Fruit fly (Drosophila melanogaster): ENCODE measurements around the gene CG7888.
A peak's percentile ranks its signal among the peaks of the same experiment; 100 is the strongest.

Gene CG7888

dm6 chr3L:11089805-11090440 is 36.1 kb downstream of the CG7888 start (continued):
- peak; percentile 35; the same call in 2 of the 3 replicates for TF ChIP-seq CG14050 (GFP tag; IDR thresholded peaks at IDR 0.05)
- peak; percentile 64 for TF ChIP-seq CG4617 (GFP tag; optimal IDR thresholded peaks at IDR 0.05; ENCODE audit: borderline replicate concordance)
- TF ChIP-seq slp2 (GFP tag; optimal IDR thresholded peaks at IDR 0.05): peak; percentile 80
- no peak for TF ChIP-seq CG34224 (GFP tag; IDR thresholded peaks at IDR 0.05; ENCODE audit: partially characterized antibody)
- TF ChIP-seq sr (GFP tag; IDR thresholded peaks at IDR 0.05): peak; percentile 74; the same call in 2 of the 3 replicates
- no peak for TF ChIP-seq B-H2 (GFP tag; optimal IDR thresholded peaks at IDR 0.05)
- peak; percentile 87 for TF ChIP-seq tap (tag; optimal IDR thresholded peaks at IDR 0.05)
- peak; percentile 88 for TF ChIP-seq zfh1 (GFP tag; IDR thresholded peaks at IDR 0.05)
- TF ChIP-seq BtbVII (GFP tag; optimal IDR thresholded peaks at IDR 0.05): peak; percentile 78
- no peak for TF ChIP-seq CG6175 (GFP tag; IDR thresholded peaks at IDR 0.05)
- peak; percentile 89 for TF ChIP-seq Camta (GFP tag; optimal IDR thresholded peaks at IDR 0.05)
- no peak for TF ChIP-seq bbx (GFP tag; IDR thresholded peaks at IDR 0.05; ENCODE audit: partially characterized antibody)
- peak; percentile 52 for TF ChIP-seq Fer3 (tag; optimal IDR thresholded peaks at IDR 0.05)
- TF ChIP-seq CG15601 (tag; optimal IDR thresholded peaks at IDR 0.05): peak; percentile 88
- peak; percentile 81 for TF ChIP-seq twi (tag; optimal IDR thresholded peaks at IDR 0.05)
- no peak for TF ChIP-seq HmgD (GFP tag; optimal IDR thresholded peaks at IDR 0.05)
- TF ChIP-seq abd-A (tag; optimal IDR thresholded peaks at IDR 0.05): peak; percentile 10
- TF ChIP-seq CG18619 (GFP tag; optimal IDR thresholded peaks at IDR 0.05): peak; percentile 93
- TF ChIP-seq run (tag; optimal IDR thresholded peaks at IDR 0.05): peak; percentile 86
- TF ChIP-seq CG11695 (GFP tag; IDR thresholded peaks at IDR 0.05): peak; percentile 86
- peak; percentile 57 for TF ChIP-seq HLH54F (GFP tag; optimal IDR thresholded peaks at IDR 0.05)
- peak; percentile 50; the same call in 1 of the 3 replicates for TF ChIP-seq vnd (GFP tag; IDR thresholded peaks at IDR 0.05; ENCODE audit: partially characterized antibody)
- peak; percentile 82 for TF ChIP-seq Ada2b (GFP tag; IDR thresholded peaks at IDR 0.05)
- TF ChIP-seq slou (GFP tag; optimal IDR thresholded peaks at IDR 0.05): peak; percentile 40
- TF ChIP-seq CG31365 (tag; optimal IDR thresholded peaks at IDR 0.05): peak; percentile 39
- TF ChIP-seq lab (GFP tag; optimal IDR thresholded peaks at IDR 0.05): peak; percentile 89
- peak; percentile 71 for TF ChIP-seq CG8359 (GFP tag; optimal IDR thresholded peaks at IDR 0.05; ENCODE audit: borderline replicate concordance)
- peak; percentile 91 for TF ChIP-seq Asciz (GFP tag; optimal IDR thresholded peaks at IDR 0.05)
- peak; percentile 46 for TF ChIP-seq zfh2 (GFP tag; optimal IDR thresholded peaks at IDR 0.05)
- peak; percentile 95 for TF ChIP-seq CG10979 (tag; optimal IDR thresholded peaks at IDR 0.05)
- TF ChIP-seq seq (GFP tag; IDR thresholded peaks at IDR 0.05): peak; percentile 85
- TF ChIP-seq CG10366 (GFP tag; IDR thresholded peaks at IDR 0.05): peak; percentile 68; the same call in 1 of the 2 replicates
- peak; percentile 79 for TF ChIP-seq Drgx (GFP tag; IDR thresholded peaks at IDR 0.05)
- TF ChIP-seq CG34422 (GFP tag; IDR thresholded peaks at IDR 0.05): peak; percentile 74
- TF ChIP-seq CG2875 (GFP tag; optimal IDR thresholded peaks at IDR 0.05): peak; percentile 90
- peak; percentile 96 for TF ChIP-seq CG12659 (GFP tag; optimal IDR thresholded peaks at IDR 0.05)
- peak; percentile 74 for TF ChIP-seq CG32767 (GFP tag; IDR thresholded peaks at IDR 0.05)
- TF ChIP-seq fd102C (GFP tag; optimal IDR thresholded peaks at IDR 0.05): peak; percentile 93
- peak; percentile 91 for TF ChIP-seq so (GFP tag; IDR thresholded peaks at IDR 0.05)
- peak; percentile 74 for TF ChIP-seq CG12071 (GFP tag; optimal IDR thresholded peaks at IDR 0.05)
- TF ChIP-seq CG6813 (GFP tag; optimal IDR thresholded peaks at IDR 0.05): peak; percentile 85
- peak; percentile 79 for TF ChIP-seq vvl (GFP tag; IDR thresholded peaks at IDR 0.05)
- no peak for TF ChIP-seq amos (GFP tag; IDR thresholded peaks at IDR 0.05; ENCODE audit: partially characterized antibody)
- no peak for TF ChIP-seq D (optimal IDR thresholded peaks at IDR 0.05)
- peak; percentile 87 for TF ChIP-seq D (GFP tag; optimal IDR thresholded peaks at IDR 0.05)
- peak; percentile 96 for TF ChIP-seq CG11504 (tag; optimal IDR thresholded peaks at IDR 0.05)
- TF ChIP-seq CG2202 (tag; optimal IDR thresholded peaks at IDR 0.05): peak; percentile 86
- TF ChIP-seq pzg (GFP tag; optimal IDR thresholded peaks at IDR 0.05): no peak
- peak; percentile 88 for TF ChIP-seq CG10147 (GFP tag; optimal IDR thresholded peaks at IDR 0.05)

All from whole organism, embryonic.